Worm (Caenorhabditis elegans): ENCODE results near the gene dhhc-4.

- TF ChIP-seq mls-2 (tag; optimal IDR thresholded peaks at IDR 0.05) = no peak
- TF ChIP-seq ztf-11 (tag; optimal IDR thresholded peaks at IDR 0.05) = no peak
- TF ChIP-seq unc-62 (GFP tag; optimal IDR thresholded peaks at IDR 0.05) = no peak
- TF ChIP-seq ces-1 (GFP tag; optimal IDR thresholded peaks at IDR 0.05) = no peak
- TF ChIP-seq unc-39 (tag; optimal IDR thresholded peaks at IDR 0.05) = no peak
- TF ChIP-seq nhr-28 (tag; optimal IDR thresholded peaks at IDR 0.05) = no peak
- TF ChIP-seq nhr-12 (tag; optimal IDR thresholded peaks at IDR 0.05) = no peak
- no peak for TF ChIP-seq elt-1 (tag; optimal IDR thresholded peaks at IDR 0.05; ENCODE audit: borderline replicate concordance, insufficient read depth)
- no peak for TF ChIP-seq pha-4 (tag; optimal IDR thresholded peaks at IDR 0.05)
- TF ChIP-seq cnd-1 (tag; optimal IDR thresholded peaks at IDR 0.05) = no peak
- TF ChIP-seq snpc-4 (tag; optimal IDR thresholded peaks at IDR 0.05) = no peak
- no peak for TF ChIP-seq nhr-2 (tag; optimal IDR thresholded peaks at IDR 0.05)
Measured at ce11 chrIII:9848603-9849002, 19.0 kb downstream of the dhhc-4 start.
